Fruit fly (Drosophila melanogaster) whole organism, prepupa: ENCODE measurements around the gene goe.
A peak's percentile ranks its signal among the peaks of the same experiment; 100 is the strongest.

ENCODE experiments used
- CG15336 ChIP-seq: fragments of 200-800 bp; sonication (Bioruptor generic); IDR thresholded peaks from 2 replicates; pipeline ENCODE4 v1.3.6; 2022; ENCODE audit warnings: missing biosample characterization, missing genetic modification characterization
- CG3032 ChIP-seq: fragments of 200-800 bp; optimal IDR thresholded peaks from 2 replicates; lab custom pipeline; 2019; ENCODE audit warnings: missing biosample characterization, mild to moderate bottlenecking, missing genetic modification characterization, moderate library complexity
- CG32006 ChIP-seq: fragments of 200-800 bp; sonication (Bioruptor generic); optimal IDR thresholded peaks from 3 replicates; lab custom pipeline; 2017; ENCODE audit warnings: missing biosample characterization, mild to moderate bottlenecking, missing genetic modification characterization
- CG34406 ChIP-seq: fragments of 200-800 bp; sonication (Bioruptor generic); optimal IDR thresholded peaks from 3 replicates; lab custom pipeline; 2016; ENCODE audit warnings: missing biosample characterization, missing genetic modification characterization
- CG3919 ChIP-seq: fragments of 200-800 bp; sonication (Bioruptor generic); optimal IDR thresholded peaks from 3 replicates; lab custom pipeline; 2016; ENCODE audit warnings: missing biosample characterization, missing genetic modification characterization
- CG4318 ChIP-seq: fragments of 200-800 bp; sonication (Bioruptor generic); optimal IDR thresholded peaks from 3 replicates; lab custom pipeline; 2017; ENCODE audit warnings: missing biosample characterization, mild to moderate bottlenecking, missing genetic modification characterization
- CG6163 ChIP-seq: fragments of 200-800 bp; sonication (Bioruptor generic); IDR thresholded peaks from 3 replicates; pipeline ENCODE4 v1.3.6; 2022; ENCODE audit warnings: missing biosample characterization, missing genetic modification characterization
- CG6276 ChIP-seq: fragments of 200-800 bp; sonication (Bioruptor generic); optimal IDR thresholded peaks from 2 replicates; lab custom pipeline; 2017; ENCODE audit warnings: missing biosample characterization, mild to moderate bottlenecking, missing genetic modification characterization
- CG6854 ChIP-seq: fragments of 200-800 bp; sonication (Bioruptor generic); optimal IDR thresholded peaks from 2 replicates; lab custom pipeline; 2017; ENCODE audit warnings: missing biosample characterization, mild to moderate bottlenecking, missing genetic modification characterization
- CG7368 ChIP-seq: fragments of 200-800 bp; sonication (Bioruptor generic); optimal IDR thresholded peaks from 3 replicates; lab custom pipeline; 2016; ENCODE audit warnings: missing biosample characterization, missing genetic modification characterization
- CG8119 ChIP-seq: fragments of 200-800 bp; sonication (Bioruptor generic); IDR thresholded peaks from 3 replicates; pipeline ENCODE4 v1.3.6; 2022; ENCODE audit warnings: missing biosample characterization, missing genetic modification characterization
- Eip75B ChIP-seq: fragments of 200-800 bp; sonication (Bioruptor generic); optimal IDR thresholded peaks from 3 replicates; lab custom pipeline; 2016; ENCODE audit warnings: missing biosample characterization, missing genetic modification characterization
- Eip78C ChIP-seq: fragments of 200-800 bp; sonication (Bioruptor generic); peaks from one replicate; lab custom pipeline; 2016; ENCODE audit warnings: missing biosample characterization, missing genetic modification characterization
- Eip93F ChIP-seq: fragments of 200-800 bp; sonication (Bioruptor generic); optimal IDR thresholded peaks from 2 replicates; lab custom pipeline; 2016; ENCODE audit warnings: missing biosample characterization, mild to moderate bottlenecking, missing genetic modification characterization
- Ets96B ChIP-seq: fragments of 200-800 bp; optimal IDR thresholded peaks from 2 replicates; lab custom pipeline; 2019; ENCODE audit warnings: missing biosample characterization, mild to moderate bottlenecking, missing genetic modification characterization, moderate library complexity
- Gug ChIP-seq: fragments of 200-800 bp; sonication (Bioruptor generic); IDR thresholded peaks from 2 replicates; pipeline ENCODE4 v1.3.6; 2022; ENCODE audit warnings: missing biosample characterization, missing genetic modification characterization
- Hr38 ChIP-seq: sonication (Bioruptor generic); optimal IDR thresholded peaks from 2 replicates; lab custom pipeline; 2016; ENCODE audit warnings: missing biosample characterization, missing genetic modification characterization
- Hr39 ChIP-seq: fragments of 200-800 bp; sonication (Bioruptor generic); optimal IDR thresholded peaks from 2 replicates; lab custom pipeline; 2016; ENCODE audit warnings: missing biosample characterization, missing genetic modification characterization
- Lpt ChIP-seq: fragments of 200-800 bp; sonication (Bioruptor generic); optimal IDR thresholded peaks from 3 replicates; lab custom pipeline; 2016; ENCODE audit warnings: missing biosample characterization, missing genetic modification characterization
- Met ChIP-seq: fragments of 200-800 bp; sonication (Bioruptor generic); optimal IDR thresholded peaks from 3 replicates; lab custom pipeline; 2016; ENCODE audit warnings: missing biosample characterization, missing genetic modification characterization
- OdsH ChIP-seq: fragments of 200-800 bp; sonication (Bioruptor generic); optimal IDR thresholded peaks from 3 replicates; lab custom pipeline; 2016; ENCODE audit warnings: missing biosample characterization, missing genetic modification characterization
- achi ChIP-seq: fragments of 200-800 bp; sonication (Bioruptor generic); optimal IDR thresholded peaks from 3 replicates; lab custom pipeline; 2016; ENCODE audit warnings: missing biosample characterization, missing genetic modification characterization
- acj6 ChIP-seq: fragments of 200-800 bp; sonication (Bioruptor generic); optimal IDR thresholded peaks from 3 replicates; lab custom pipeline; 2016; ENCODE audit warnings: missing biosample characterization, missing genetic modification characterization
- cyc ChIP-seq: fragments of 200-800 bp; sonication (Bioruptor generic); optimal IDR thresholded peaks from 3 replicates; lab custom pipeline; 2016; ENCODE audit warnings: missing biosample characterization, missing genetic modification characterization
- dac ChIP-seq: fragments of 200-800 bp; sonication (Bioruptor generic); optimal IDR thresholded peaks from 2 replicates; lab custom pipeline; 2017; ENCODE audit warnings: missing biosample characterization, mild to moderate bottlenecking, missing genetic modification characterization
- dsx ChIP-seq: fragments of 200-800 bp; optimal IDR thresholded peaks from 3 replicates; lab custom pipeline; 2019; ENCODE audit warnings: missing biosample characterization, mild to moderate bottlenecking, missing genetic modification characterization, moderate library complexity; ENCODE audit not compliant: poor library complexity, severe bottlenecking
- eg ChIP-seq: fragments of 200-800 bp; sonication (Bioruptor generic); IDR thresholded peaks from 3 replicates; pipeline ENCODE4 v1.3.6; 2022; ENCODE audit warnings: missing biosample characterization, missing genetic modification characterization
- esn ChIP-seq: fragments of 200-800 bp; sonication (Bioruptor generic); optimal IDR thresholded peaks from 2 replicates; lab custom pipeline; 2016; ENCODE audit warnings: missing biosample characterization, mild to moderate bottlenecking, missing genetic modification characterization, moderate library complexity
- fd59A ChIP-seq: fragments of 200-800 bp; sonication (Bioruptor generic); optimal IDR thresholded peaks from 2 replicates; lab custom pipeline; 2017; ENCODE audit warnings: missing biosample characterization, mild to moderate bottlenecking, missing genetic modification characterization, missing genetic modification reagents
- fkh ChIP-seq: fragments of 200-800 bp; sonication (Bioruptor generic); optimal IDR thresholded peaks from 3 replicates; lab custom pipeline; 2017; ENCODE audit warnings: missing biosample characterization, mild to moderate bottlenecking, missing genetic modification characterization, moderate library complexity
- salr ChIP-seq, 2 experiments: fragments of 200-800 bp; sonication (Bioruptor generic); optimal IDR thresholded peaks; 3 replicates each; lab custom pipeline; 2016 to 2018; ENCODE audit warnings: missing biosample characterization in 2 of 2, missing genetic modification characterization in 2 of 2, mild to moderate bottlenecking in 1 of 2
- ss ChIP-seq, 2 experiments: fragments of 200-800 bp; sonication (Bioruptor generic); optimal IDR thresholded peaks; 2 replicates in 1 of 2; 3 replicates in 1 of 2; lab custom pipeline; 2017 to 2018; ENCODE audit warnings: mild to moderate bottlenecking in 2 of 2, missing biosample characterization in 2 of 2, missing genetic modification characterization in 2 of 2, moderate library complexity in 1 of 2
- svp ChIP-seq: fragments of 200-800 bp; sonication (Bioruptor generic); peaks from one replicate; lab custom pipeline; 2016; ENCODE audit warnings: missing biosample characterization, missing genetic modification characterization
- topi ChIP-seq: fragments of 200-800 bp; sonication (Bioruptor generic); optimal IDR thresholded peaks from 3 replicates; lab custom pipeline; 2016; ENCODE audit warnings: missing biosample characterization, missing genetic modification characterization
- vri ChIP-seq: fragments of 200-800 bp; sonication (Bioruptor generic); optimal IDR thresholded peaks from 3 replicates; lab custom pipeline; 2016; ENCODE audit warnings: missing biosample characterization, mild to moderate bottlenecking, missing genetic modification characterization

Gene goe

dm6 chrX:16690499-16690898 is 61.2 kb downstream of the goe start (continued):
- TF ChIP-seq salr (GFP tag; optimal IDR thresholded peaks at IDR 0.05; lab: Kevin White, UChicago) (no peak), ss (GFP tag; optimal IDR thresholded peaks at IDR 0.05; lab: Kevin White, UChicago) (no peak), CG7368 (GFP tag; lab: Kevin White, UChicago) (no peak), CG4318 (GFP tag; lab: Kevin White, UChicago) (no peak), fkh (GFP tag; lab: Kevin White, UChicago) (no peak), Hr39 (no peak), Eip75B (GFP tag; lab: Kevin White, UChicago) (peak; percentile 25), Ets96B (tag; lab: Kevin White, UChicago) (peak; percentile 39), vri (no peak), dac (no peak), Gug (GFP tag; lab: Robert Waterston, UW) (peak; percentile 16; the same call in 1 of the 2 replicates), Lpt (peak; percentile 17), OdsH (GFP tag; lab: Kevin White, UChicago) (peak; percentile 15), fd59A (GFP tag; lab: Kevin White, UChicago) (peak; percentile 6), CG15336 (GFP tag; lab: Robert Waterston, UW) (peak; percentile 48; the same call in 1 of the 2 replicates), CG34406 (no peak), esn (GFP tag; lab: Kevin White, UChicago) (no peak), Hr38 (GFP tag; lab: Kevin White, UChicago) (no peak)

dm6 chrX:16689966-16690365 is 61.7 kb downstream of the goe start:
- TF ChIP-seq Eip78C (GFP tag; lab: Kevin White, UChicago) (peak; percentile 37), CG8119 (GFP tag; lab: Robert Waterston, UW) (peak; percentile 51; the same call in 1 of the 3 replicates), CG4318 (GFP tag; lab: Kevin White, UChicago) (no peak), svp (GFP tag; lab: Kevin White, UChicago) (peak; percentile 9), Met (no peak), dsx (peak; percentile 30), CG6163 (GFP tag; lab: Robert Waterston, UW) (0 out of 3 replicates have a peak, but pooled peaks have one; percentile 6), CG32006 (GFP tag; lab: Kevin White, UChicago) (no peak), CG3032 (tag; lab: Kevin White, UChicago) (peak; percentile 5), Ets96B (tag; lab: Kevin White, UChicago) (peak; percentile 10)

- TF ChIP-seq CG8119 (GFP tag; lab: Robert Waterston, UW) (no peak), Ets96B (tag; lab: Kevin White, UChicago) (no peak), CG6854 (no peak), OdsH (GFP tag; lab: Kevin White, UChicago) (no peak)
These were observed 62.4 kb downstream of the goe start for dm6 chrX:16689339-16689738.

- no peak for TF ChIP-seq topi
- no peak for TF ChIP-seq CG6276 (GFP tag; lab: Kevin White, UChicago)
- no peak for TF ChIP-seq CG3919 (GFP tag; lab: Kevin White, UChicago)
- TF ChIP-seq eg (GFP tag; lab: Robert Waterston, UW), result no peak
- TF ChIP-seq Hr38 (GFP tag; lab: Kevin White, UChicago), result no peak
- TF ChIP-seq cyc (GFP tag; lab: Kevin White, UChicago), result no peak
- no peak for TF ChIP-seq Eip93F (GFP tag; lab: Kevin White, UChicago)
- TF ChIP-seq achi, result no peak
- no peak for TF ChIP-seq CG32006 (GFP tag; lab: Kevin White, UChicago)
- no peak for TF ChIP-seq acj6 (GFP tag; lab: Kevin White, UChicago)
- no peak for TF ChIP-seq Met
- TF ChIP-seq CG6163 (GFP tag; lab: Robert Waterston, UW), result no peak
These were observed 63.6 kb downstream of the goe start for dm6 chrX:16688106-16688459.
